Fruit fly (Drosophila melanogaster): ENCODE data around the gene CG2694.

- no peak for TF ChIP-seq Sox102F (GFP tag; optimal IDR thresholded peaks at IDR 0.05)
- no peak for TF ChIP-seq net (GFP tag; optimal IDR thresholded peaks at IDR 0.05)
- no peak for TF ChIP-seq CG6163 (GFP tag; IDR thresholded peaks at IDR 0.05)
- TF ChIP-seq CG6808 (GFP tag; optimal IDR thresholded peaks at IDR 0.05): no peak
- no peak for TF ChIP-seq Hr4 (GFP tag; optimal IDR thresholded peaks at IDR 0.05)
- no peak for TF ChIP-seq CG11762 (GFP tag; optimal IDR thresholded peaks at IDR 0.05; ENCODE audit: insufficient read depth)
- no peak for TF ChIP-seq Gug (GFP tag; IDR thresholded peaks at IDR 0.05)
- TF ChIP-seq CG16779 (tag; optimal IDR thresholded peaks at IDR 0.05): no peak
- TF ChIP-seq Eip78C (GFP tag): no peak
- no peak for TF ChIP-seq CG32006 (GFP tag; optimal IDR thresholded peaks at IDR 0.05)
- no peak for TF ChIP-seq CG6854 (GFP tag; optimal IDR thresholded peaks at IDR 0.05)
- TF ChIP-seq Hr39 (GFP tag; optimal IDR thresholded peaks at IDR 0.05): no peak
- no peak for TF ChIP-seq Eip93F (GFP tag; optimal IDR thresholded peaks at IDR 0.05)
Measured at dm6 chrX:2685580-2685979, 28.3 kb upstream of the CG2694 start, which contains the start of gene per.
